Worm (Caenorhabditis elegans): ENCODE results near the gene Y46E12BL.2.

DNA sequence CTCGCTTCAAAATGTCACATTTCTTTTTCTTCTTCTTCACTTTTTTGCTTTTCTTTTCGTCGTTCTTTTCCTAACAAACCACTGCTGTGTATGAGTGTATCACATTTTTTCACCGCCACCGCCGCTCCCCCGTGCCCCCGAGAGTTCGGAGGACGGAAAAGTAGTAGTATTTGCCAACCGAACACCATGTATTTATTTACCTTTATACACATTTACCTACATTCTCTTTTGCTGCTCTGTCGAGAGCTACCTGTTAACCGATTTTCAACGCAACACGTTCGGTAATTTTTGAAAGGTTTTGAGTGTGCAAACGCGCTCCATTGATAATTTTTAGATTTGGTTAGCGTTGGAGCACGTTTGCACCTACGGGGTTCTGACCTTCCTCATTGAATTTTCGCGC, 26.5 kb upstream of the Y46E12BL.2 start:
- no peak for TF ChIP-seq nfya-1 (tag; optimal IDR thresholded peaks at IDR 0.05)
- TF ChIP-seq unc-86 (tag; optimal IDR thresholded peaks at IDR 0.05) = no peak
- no peak for TF ChIP-seq hlh-8 (tag; optimal IDR thresholded peaks at IDR 0.05)
- no peak for TF ChIP-seq lin-11 (tag; optimal IDR thresholded peaks at IDR 0.05)
- TF ChIP-seq nhr-11 (tag; optimal IDR thresholded peaks at IDR 0.05) = no peak
- TF ChIP-seq F13H6.1 (tag; optimal IDR thresholded peaks at IDR 0.05) = no peak
- TF ChIP-seq dmd-4 (tag; optimal IDR thresholded peaks at IDR 0.05; ENCODE audit: borderline replicate concordance) = no peak
- no peak for TF ChIP-seq ceh-24 (tag; optimal IDR thresholded peaks at IDR 0.05)
- no peak for TF ChIP-seq rnt-1 (tag; optimal IDR thresholded peaks at IDR 0.05)
- TF ChIP-seq pha-4 (tag; optimal IDR thresholded peaks at IDR 0.05) = no peak
- TF ChIP-seq che-1 (tag; optimal IDR thresholded peaks at IDR 0.05) = no peak
- no peak for TF ChIP-seq sox-2 (GFP tag; IDR thresholded peaks at IDR 0.05)
- no peak for TF ChIP-seq fkh-6 (tag; optimal IDR thresholded peaks at IDR 0.05)
